Fruit fly (Drosophila melanogaster): ENCODE data around the gene CG31221.

Gene CG31221

DNA sequence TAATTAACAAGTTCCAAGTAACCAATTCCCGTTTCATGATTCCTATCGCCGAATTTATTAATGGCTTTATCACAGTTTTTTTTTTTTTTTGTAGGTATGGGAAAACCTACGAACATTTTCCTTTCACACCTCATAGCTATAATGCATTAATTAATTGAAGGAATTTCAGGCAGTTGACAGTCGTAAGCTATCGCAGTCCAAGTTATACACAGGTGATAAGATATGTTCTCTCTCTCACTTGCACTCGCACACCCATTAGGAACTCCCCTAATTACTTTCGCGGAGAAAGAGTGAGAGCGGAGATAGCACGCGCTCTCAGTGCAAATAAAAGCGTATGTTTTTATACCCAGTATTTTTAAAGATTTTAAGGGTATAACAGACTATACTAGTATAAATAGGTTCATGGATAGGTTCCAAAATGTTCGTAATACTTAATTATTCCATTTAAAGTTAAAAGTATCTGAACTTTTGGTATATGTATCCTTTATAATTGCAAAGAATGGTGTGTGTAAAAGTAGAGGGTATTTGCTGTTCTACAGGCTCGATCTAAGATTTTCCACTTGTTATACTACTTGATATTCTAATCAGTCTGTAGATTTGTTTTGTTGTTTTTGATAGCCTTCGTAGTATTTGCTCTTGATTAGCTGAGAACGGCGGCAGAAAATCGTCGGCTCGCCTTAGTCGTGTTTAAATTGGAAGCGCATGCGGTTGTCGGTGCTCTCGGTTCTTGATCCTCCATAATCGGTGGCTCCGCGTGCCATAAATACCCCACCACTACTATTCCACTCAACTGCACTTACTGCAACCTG lies 48.1 kb downstream of the CG31221 start, which contains the start of gene Dys (continued):
- peak; percentile 92 for TF ChIP-seq unpg (GFP tag; optimal IDR thresholded peaks at IDR 0.05)
- TF ChIP-seq Ets65A (GFP tag): peak; percentile 74
- TF ChIP-seq Nf-YB (GFP tag; optimal IDR thresholded peaks at IDR 0.05): peak; percentile 76
- TF ChIP-seq Awh (GFP tag; IDR thresholded peaks at IDR 0.05): peak; percentile 72; the same call in 1 of the 2 replicates
- peak; percentile 72 for TF ChIP-seq CG33557 (GFP tag; optimal IDR thresholded peaks at IDR 0.05)
- peak; percentile 82 for TF ChIP-seq Camta (GFP tag; optimal IDR thresholded peaks at IDR 0.05)
- peak; percentile 88 for TF ChIP-seq az2 (GFP tag; optimal IDR thresholded peaks at IDR 0.05)
- no peak for TF ChIP-seq klu (GFP tag; IDR thresholded peaks at IDR 0.05)
- peak; percentile 72 for TF ChIP-seq Adf1 (GFP tag; IDR thresholded peaks at IDR 0.05)
- TF ChIP-seq Lhr (GFP tag; optimal IDR thresholded peaks at IDR 0.05): peak; percentile 32
- peak; percentile 57 for TF ChIP-seq her (GFP tag; optimal IDR thresholded peaks at IDR 0.05)
- peak in 1 of 2 experiments; percentile 23 for TF ChIP-seq Trl (optimal IDR thresholded peaks at IDR 0.05)
- TF ChIP-seq Trl (GFP tag; optimal IDR thresholded peaks at IDR 0.05): peak; percentile 81
- peak; percentile 90 for TF ChIP-seq HHEX (GFP tag; optimal IDR thresholded peaks at IDR 0.05)
- TF ChIP-seq CG10462 (GFP tag; optimal IDR thresholded peaks at IDR 0.05): peak; percentile 44
- peak; percentile 74 for TF ChIP-seq CG18764 (GFP tag; optimal IDR thresholded peaks at IDR 0.05)
- no peak for TF ChIP-seq crol (GFP tag; IDR thresholded peaks at IDR 0.05)
- peak; percentile 73; the same call in 1 of the 2 replicates for TF ChIP-seq GATAe (GFP tag; conservative IDR thresholded peaks at IDR 0.05)
- TF ChIP-seq Dip3 (GFP tag; optimal IDR thresholded peaks at IDR 0.05): peak; percentile 88
- TF ChIP-seq CG12219 (GFP tag; optimal IDR thresholded peaks at IDR 0.05): peak; percentile 80
- no peak for TF ChIP-seq TFAM (GFP tag; optimal IDR thresholded peaks at IDR 0.05)
- peak; percentile 91 for TF ChIP-seq CoRest (tag; optimal IDR thresholded peaks at IDR 0.05)
- TF ChIP-seq CG6683 (GFP tag; optimal IDR thresholded peaks at IDR 0.05): peak; percentile 73
- peak; percentile 83 for TF ChIP-seq al (GFP tag; IDR thresholded peaks at IDR 0.05)
- peak; percentile 86 for TF ChIP-seq bcd (GFP tag; optimal IDR thresholded peaks at IDR 0.05)
- peak in 1 of 2 experiments; percentile 47 for TF ChIP-seq Hr78 (GFP tag; optimal IDR thresholded peaks at IDR 0.05)
- TF ChIP-seq NK7.1 (GFP tag; optimal IDR thresholded peaks at IDR 0.05): peak; percentile 80
- TF ChIP-seq CrebB (tag; optimal IDR thresholded peaks at IDR 0.05): peak; percentile 74
- TF ChIP-seq Fer2 (tag; optimal IDR thresholded peaks at IDR 0.05): peak; percentile 84
- no peak; the same call in none of the 2 replicates for TF ChIP-seq gsb (GFP tag; IDR thresholded peaks at IDR 0.05)
- TF ChIP-seq Optix (GFP tag; IDR thresholded peaks at IDR 0.05): no peak
- no peak for TF ChIP-seq sc (optimal IDR thresholded peaks at IDR 0.05)
- peak; percentile 64 for TF ChIP-seq sc (GFP tag; optimal IDR thresholded peaks at IDR 0.05)
- peak; percentile 85 for TF ChIP-seq CG15601 (tag; optimal IDR thresholded peaks at IDR 0.05)
- TF ChIP-seq vnd (GFP tag; IDR thresholded peaks at IDR 0.05; ENCODE audit: partially characterized antibody): no peak
- peak; percentile 49 for TF ChIP-seq CG13123 (GFP tag; optimal IDR thresholded peaks at IDR 0.05)
- peak; percentile 62 for TF ChIP-seq CG12299 (tag; optimal IDR thresholded peaks at IDR 0.05)
- no peak for TF ChIP-seq ash1 (GFP tag; optimal IDR thresholded peaks at IDR 0.05)
- no peak for TF ChIP-seq Kr (GFP tag; optimal IDR thresholded peaks at IDR 0.05)
- no peak for TF ChIP-seq lov (optimal IDR thresholded peaks at IDR 0.05)
- TF ChIP-seq lov (GFP tag; IDR thresholded peaks at IDR 0.05): no peak
- TF ChIP-seq CG8281 (tag; optimal IDR thresholded peaks at IDR 0.05): peak; percentile 56
- TF ChIP-seq CG1024 (GFP tag; IDR thresholded peaks at IDR 0.05): no peak; the same call in 1 of the 2 replicates
- TF ChIP-seq Stat92E (GFP tag; optimal IDR thresholded peaks at IDR 0.05): no peak
- no peak; the same call in 1 of the 2 replicates for TF ChIP-seq CG3847 (GFP tag; IDR thresholded peaks at IDR 0.05)
- peak; percentile 53 for TF ChIP-seq psq (GFP tag; optimal IDR thresholded peaks at IDR 0.05)
- TF ChIP-seq CG11696 (GFP tag; IDR thresholded peaks at IDR 0.05): peak; percentile 71
- TF ChIP-seq pfk (GFP tag; optimal IDR thresholded peaks at IDR 0.05): no peak
- TF ChIP-seq HmgD (GFP tag; optimal IDR thresholded peaks at IDR 0.05): peak; percentile 44

All from whole organism, embryonic.